Worm (Caenorhabditis elegans) whole organism, midembryonic: ENCODE results near the gene C45G9.15.
"Not testable (repeated sequence)": the region's sequence is repeated elsewhere in the genome, so short reads cannot be mapped to it uniquely, and the experiment has no call there.

Source experiments
- T22C8.4 ChIP-seq: fragments of 200-800 bp; sonication (Bioruptor generic); IDR thresholded peaks from 2 replicates; pipeline ENCODE4 v1.3.6; 2022; ENCODE audit warnings: missing genetic modification characterization, missing compliant biosample characterization
- cog-1 ChIP-seq: sonication (generic microtip); optimal IDR thresholded peaks from 2 replicates; lab custom pipeline; 2016; ENCODE audit warnings: missing genetic modification characterization, missing compliant biosample characterization
- flt-1 ChIP-seq: fragments of 200-800 bp; sonication (Bioruptor generic); IDR thresholded peaks from 2 replicates; pipeline ENCODE4 v1.3.6; 2022; ENCODE audit warnings: missing genetic modification characterization, missing compliant biosample characterization
- klf-2 ChIP-seq: fragments of 200-800 bp; sonication (Bioruptor generic); conservative IDR thresholded peaks from 2 replicates; pipeline ENCODE4 v1.3.6; 2022; ENCODE audit warnings: missing genetic modification reagents, missing genetic modification characterization, missing compliant biosample characterization
- med-1 ChIP-seq: sonication (generic microtip); optimal IDR thresholded peaks from 2 replicates; lab custom pipeline; 2017; ENCODE audit warnings: missing genetic modification characterization, mild to moderate bottlenecking, missing compliant biosample characterization, antibody characterized with exemption, missing genetic modification reagents; ENCODE audit not compliant: insufficient read depth
- ref-1 ChIP-seq: fragments of 200-800 bp; sonication (Bioruptor generic); conservative IDR thresholded peaks from 2 replicates; pipeline ENCODE4 v1.3.6; 2022; ENCODE audit warnings: missing genetic modification reagents, missing genetic modification characterization, missing compliant biosample characterization
- tab-1 ChIP-seq: fragments of 200-800 bp; sonication (Bioruptor generic); IDR thresholded peaks from 2 replicates; pipeline ENCODE4 v1.3.6; 2022; ENCODE audit warnings: missing genetic modification characterization, missing compliant biosample characterization
- ztf-23 ChIP-seq: fragments of 200-800 bp; sonication (Bioruptor generic); IDR thresholded peaks from 2 replicates; pipeline ENCODE4 v1.3.6; 2022; ENCODE audit warnings: missing genetic modification reagents, missing genetic modification characterization, missing compliant biosample characterization
- ztf-29 ChIP-seq: fragments of 200-800 bp; sonication (Bioruptor generic); IDR thresholded peaks from 2 replicates; pipeline ENCODE4 v1.3.6; 2022; ENCODE audit warnings: missing genetic modification reagents, missing genetic modification characterization, missing compliant biosample characterization

The C45G9.15 gene

DNA sequence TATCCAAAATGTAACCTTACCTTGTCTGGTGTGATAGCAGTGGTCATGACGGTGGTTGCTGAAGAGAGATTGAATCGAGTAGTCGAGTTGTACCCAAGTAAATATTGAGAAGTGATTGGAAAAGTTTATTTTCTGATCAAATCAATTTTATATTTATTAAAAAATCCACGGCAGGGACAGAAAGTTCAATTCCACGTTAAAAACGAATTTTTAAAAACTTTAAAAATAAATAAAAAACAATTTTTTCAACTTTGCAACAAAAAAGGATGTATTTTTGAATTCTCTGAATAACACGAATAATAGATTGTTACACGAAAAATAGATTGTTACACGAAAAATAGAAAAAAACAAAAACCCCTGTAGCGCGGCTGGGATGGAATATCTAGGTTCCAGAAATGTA lies 3.9 kb upstream of the C45G9.15 start, which contains the start of gene C45G9.9:
C45G9.9 (minus strand) TSS at position 101 of the 400 bp plus-strand sequence.
- TF ChIP-seq klf-2 (GFP tag; lab: Robert Waterston, UW); flt-1 (GFP tag; lab: Robert Waterston, UW); ztf-29: not testable (repeated sequence)

DNA sequence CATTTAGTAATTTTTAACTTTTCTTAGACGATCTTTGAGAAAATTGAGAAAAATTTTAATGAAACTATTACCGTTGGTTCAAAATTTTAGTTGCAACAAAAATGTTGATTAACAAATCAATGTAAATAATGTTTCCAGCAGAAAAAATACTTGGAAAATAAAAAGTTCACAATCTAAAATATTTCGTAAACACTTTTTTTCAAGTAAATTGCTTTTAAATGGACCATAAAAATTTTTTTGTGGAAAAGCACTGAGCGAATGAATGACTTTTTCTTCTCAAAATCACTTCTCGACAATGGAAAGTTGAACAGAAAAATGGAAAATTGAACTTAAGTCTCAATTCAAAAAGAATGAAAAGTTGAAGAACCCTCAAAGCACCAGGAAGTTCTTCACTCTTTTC lies 1.7 kb upstream of the C45G9.15 start, which contains the start of gene C45G9.8:
C45G9.8 (minus strand) TSS at position 101 of the 400 bp plus-strand sequence.
- no peak for TF ChIP-seq flt-1 (GFP tag; lab: Robert Waterston, UW)
- TF ChIP-seq ref-1 (GFP tag; lab: Robert Waterston, UW) = no peak

DNA sequence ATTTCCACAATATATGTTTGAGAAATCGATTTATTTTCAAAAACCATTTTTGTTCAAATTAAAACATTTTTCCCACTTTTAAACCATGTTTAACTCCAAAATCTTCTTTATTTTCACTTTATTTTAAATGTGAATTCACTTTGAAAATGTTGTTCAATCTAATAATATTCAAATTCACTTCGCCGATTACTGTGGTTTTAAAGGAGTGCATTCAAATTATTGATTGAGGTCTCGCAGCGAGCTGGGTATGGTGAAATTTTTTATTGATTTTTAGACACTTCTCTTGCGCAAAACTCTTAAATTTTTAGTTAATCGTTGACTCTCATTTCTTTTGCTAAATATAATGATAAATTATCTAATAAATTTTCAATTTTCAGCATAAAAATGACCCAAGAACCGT lies 4.1 kb downstream of the C45G9.15 start, which contains the start of gene C45G9.5:
C45G9.5 (plus strand) TSS at position 378 of the 400 bp plus-strand sequence.
- no peak for TF ChIP-seq med-1 (GFP tag; lab: Kevin White, UChicago)
- no peak for TF ChIP-seq klf-2 (GFP tag; lab: Robert Waterston, UW)
- no peak for TF ChIP-seq ztf-23
- no peak for TF ChIP-seq T22C8.4
- no peak for TF ChIP-seq tab-1 (GFP tag; lab: Robert Waterston, UW)
- no peak for TF ChIP-seq ref-1 (GFP tag; lab: Robert Waterston, UW)
- TF ChIP-seq cog-1 (tag; lab: Kevin White, UChicago) = no peak
- TF ChIP-seq ztf-29 = no peak
- no peak for TF ChIP-seq flt-1 (GFP tag; lab: Robert Waterston, UW)

DNA sequence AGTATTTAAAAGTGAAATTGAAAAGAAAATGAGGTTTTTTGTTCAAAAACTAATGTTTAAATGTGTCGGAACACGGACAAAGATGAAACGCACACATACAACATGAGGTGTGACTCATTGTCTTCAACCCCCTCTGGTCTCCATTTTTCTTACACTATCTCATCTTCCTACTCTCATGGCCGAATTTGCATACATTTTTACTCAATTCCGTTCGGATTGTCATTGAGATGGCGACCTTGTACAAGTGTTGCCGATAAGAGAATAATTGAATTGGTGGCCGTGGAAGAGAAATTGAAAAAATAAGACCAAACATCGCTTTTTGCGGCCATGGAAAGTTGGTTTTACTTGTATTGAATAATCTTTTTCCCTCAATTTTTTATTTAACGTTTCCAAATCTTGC lies 4.7 kb downstream of the C45G9.15 start, which contains the start of gene txbp-3:
txbp-3 (minus strand) TSS at position 285 of the 400 bp plus-strand sequence.
- TF ChIP-seq ref-1 (GFP tag; lab: Robert Waterston, UW) (no peak), klf-2 (GFP tag; lab: Robert Waterston, UW) (no peak), cog-1 (tag; lab: Kevin White, UChicago) (peak; percentile 21), med-1 (GFP tag; lab: Kevin White, UChicago) (no peak), ztf-23 (peak; percentile 71), tab-1 (GFP tag; lab: Robert Waterston, UW) (no peak), ztf-29 (no peak)

DNA sequence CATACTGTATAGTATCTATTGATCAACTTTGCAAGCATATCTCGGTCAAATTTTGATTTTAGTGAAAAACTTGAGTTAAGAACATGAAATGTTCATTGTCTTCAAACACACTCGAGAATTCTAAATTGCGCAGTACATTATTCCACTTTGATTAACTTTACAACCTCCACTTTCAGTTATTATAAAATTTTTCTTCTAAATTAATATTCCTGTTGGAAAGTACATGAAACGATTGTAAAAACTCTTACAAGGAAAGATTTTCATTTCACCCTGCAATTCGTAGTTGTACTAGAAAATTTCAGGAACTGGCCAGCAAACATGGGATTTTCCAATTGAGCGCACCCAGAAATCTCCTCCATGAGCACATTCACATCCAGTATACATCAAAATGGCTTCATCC lies 7.1 kb downstream of the C45G9.15 start, which contains the start of gene C45G9.14:
C45G9.14 (plus strand) TSS at position 301 of the 400 bp plus-strand sequence.
- TF ChIP-seq ztf-29 (no peak), ztf-23 (no peak), cog-1 (tag; lab: Kevin White, UChicago) (no peak), T22C8.4 (no peak), klf-2 (GFP tag; lab: Robert Waterston, UW) (no peak), tab-1 (GFP tag; lab: Robert Waterston, UW) (no peak), med-1 (GFP tag; lab: Kevin White, UChicago) (no peak), flt-1 (GFP tag; lab: Robert Waterston, UW) (no peak), ref-1 (GFP tag; lab: Robert Waterston, UW) (no peak)

DNA sequence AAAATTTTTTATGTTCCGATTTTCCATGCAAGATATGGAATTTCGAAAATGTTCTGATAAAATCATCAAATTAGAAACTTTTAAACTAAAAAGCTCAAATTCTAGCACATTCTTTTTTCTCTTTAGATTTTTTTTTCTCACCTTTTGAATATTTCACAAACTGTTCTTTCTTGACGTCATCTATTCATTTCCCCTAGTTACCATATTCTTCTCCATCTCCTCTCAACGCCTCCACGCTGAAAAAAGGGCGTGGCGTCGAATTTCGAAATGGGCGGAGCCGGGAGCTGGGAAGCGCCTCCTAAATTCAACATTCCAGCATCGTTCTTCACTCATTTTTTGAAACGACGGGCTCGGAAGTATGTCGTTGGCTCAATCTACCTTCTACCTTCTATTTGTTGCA lies 9.7 kb downstream of the C45G9.15 start, which contains the start of gene nlp-43:
nlp-43 (plus strand) TSS at position 301 of the 400 bp plus-strand sequence.
- TF ChIP-seq T22C8.4 = no peak
- no peak for TF ChIP-seq med-1 (GFP tag; lab: Kevin White, UChicago)
- TF ChIP-seq ztf-23 = no peak
- TF ChIP-seq cog-1 (tag; lab: Kevin White, UChicago) = no peak
- no peak for TF ChIP-seq flt-1 (GFP tag; lab: Robert Waterston, UW)
- TF ChIP-seq ref-1 (GFP tag; lab: Robert Waterston, UW) = no peak
- no peak for TF ChIP-seq klf-2 (GFP tag; lab: Robert Waterston, UW)
- TF ChIP-seq ztf-29 = no peak
- TF ChIP-seq tab-1 (GFP tag; lab: Robert Waterston, UW) = no peak

DNA sequence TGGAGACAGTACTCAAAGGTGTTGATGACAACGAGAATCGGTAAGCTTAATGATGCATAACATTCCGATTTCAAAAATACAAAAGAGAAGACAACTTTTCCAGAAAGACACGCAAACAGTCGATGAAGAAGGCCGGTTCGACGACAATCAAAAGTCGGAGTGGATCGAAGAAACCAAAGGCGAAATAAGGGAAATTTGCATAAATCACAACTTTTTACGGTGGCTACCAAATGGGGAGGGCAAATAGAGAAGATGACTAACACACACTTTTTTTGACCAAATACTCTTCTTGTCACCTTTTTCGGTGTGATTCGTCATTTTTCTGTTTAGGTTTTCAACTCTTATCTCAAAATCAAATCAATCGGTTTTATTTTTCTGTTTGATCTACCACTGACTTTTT lies 15.7 kb downstream of the C45G9.15 start, which contains the start of gene C45G9.6:
C45G9.6 (plus strand) TSS at position 301 of the 400 bp plus-strand sequence.
- TF ChIP-seq cog-1 (tag; lab: Kevin White, UChicago) (no peak), med-1 (GFP tag; lab: Kevin White, UChicago) (no peak)

DNA sequence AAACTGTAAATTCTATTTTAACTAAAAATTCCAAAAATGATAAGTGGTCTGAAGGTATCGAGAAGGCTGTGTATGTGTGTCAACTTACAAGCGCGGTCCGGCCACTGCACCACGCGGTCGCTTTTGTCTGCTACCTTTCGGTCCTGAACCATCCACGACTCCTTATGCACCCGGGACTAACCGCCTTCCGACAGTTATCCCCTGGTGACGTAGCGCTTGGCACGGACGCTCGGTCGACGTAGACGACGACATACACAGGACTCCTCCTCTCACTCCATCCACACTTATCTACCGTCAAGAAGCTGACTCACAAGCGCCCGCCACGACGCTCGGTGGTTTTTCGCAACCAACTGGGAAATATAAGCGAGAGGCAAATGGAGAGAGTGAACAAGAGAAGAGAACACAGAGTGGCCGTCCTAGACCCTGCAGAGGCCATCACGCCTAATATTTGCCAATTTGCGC lies 20.4 kb downstream of the C45G9.15 start:
- TF ChIP-seq tab-1 (GFP tag; lab: Robert Waterston, UW) (peak; percentile 91), flt-1 (GFP tag; lab: Robert Waterston, UW) (peak; percentile 94), med-1 (GFP tag; lab: Kevin White, UChicago) (peak; percentile 29), cog-1 (tag; lab: Kevin White, UChicago) (peak; percentile 78), ztf-29 (peak; percentile 90), ztf-23 (peak; percentile 95), ref-1 (GFP tag; lab: Robert Waterston, UW) (peak; percentile 82), T22C8.4 (peak; percentile 85), klf-2 (GFP tag; lab: Robert Waterston, UW) (peak; percentile 87)

DNA sequence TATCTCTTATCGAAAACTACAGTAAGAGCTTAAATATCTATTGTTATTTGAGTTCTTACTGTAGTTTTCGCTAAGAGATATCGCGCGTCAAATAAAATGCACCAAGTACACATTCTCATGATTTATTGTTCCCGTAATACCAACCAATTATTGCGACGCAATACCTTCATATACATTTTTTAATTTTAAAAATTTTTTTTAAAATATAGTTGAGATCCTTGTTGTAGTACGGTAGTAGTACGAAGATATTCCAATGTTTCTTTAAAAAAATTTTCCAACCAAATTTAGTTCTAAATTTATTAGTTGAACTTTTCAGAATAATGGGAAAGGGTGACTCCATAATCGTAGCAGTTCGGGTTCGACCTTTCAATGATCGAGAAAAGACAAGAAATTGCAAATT lies 21.2 kb downstream of the C45G9.15 start, which contains the start of gene klp-6:
klp-6 (plus strand) TSS at position 301 of the 400 bp plus-strand sequence.
- no peak for TF ChIP-seq klf-2 (GFP tag; lab: Robert Waterston, UW)
- no peak for TF ChIP-seq ztf-23
- TF ChIP-seq flt-1 (GFP tag; lab: Robert Waterston, UW) = no peak

DNA sequence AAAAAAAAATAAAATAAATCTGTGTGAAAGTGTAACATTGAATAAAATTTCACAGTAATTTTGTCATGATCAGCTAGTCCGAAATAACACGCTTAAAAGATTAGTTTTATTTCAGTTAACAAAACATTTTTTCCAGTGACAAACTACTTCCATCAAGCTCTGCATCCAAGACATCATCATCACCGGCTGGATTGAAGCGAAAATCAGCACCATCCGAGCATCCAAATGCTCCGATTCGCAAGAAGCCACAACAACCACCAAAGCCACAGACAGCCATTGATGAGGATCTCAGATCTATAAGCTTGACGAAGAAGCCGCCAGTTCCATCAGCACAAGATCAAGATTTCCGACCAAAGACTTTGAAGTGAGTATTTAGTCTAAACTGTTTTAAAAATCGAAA lies 24.6 kb downstream of the C45G9.15 start:
- TF ChIP-seq ztf-29 = no peak

DNA sequence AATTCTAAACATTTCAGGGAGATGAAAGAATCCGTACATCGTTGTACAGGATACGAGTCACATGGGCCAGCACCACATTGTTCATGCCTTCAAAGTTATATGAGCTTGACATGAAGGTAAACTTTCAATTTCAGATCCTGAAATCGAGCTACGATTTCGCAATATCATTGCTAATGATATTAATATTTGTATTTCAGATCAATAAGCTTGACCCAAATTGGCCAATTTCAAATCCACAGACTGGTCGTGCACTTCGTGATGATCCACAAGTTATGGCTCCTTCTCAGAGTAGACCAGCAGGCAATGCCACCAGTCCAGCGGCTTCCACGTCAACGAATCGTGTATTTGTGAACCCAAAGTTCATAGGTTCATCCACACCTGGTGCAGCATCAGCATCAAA lies 25.5 kb downstream of the C45G9.15 start:
- no peak for TF ChIP-seq klf-2 (GFP tag; lab: Robert Waterston, UW)
- TF ChIP-seq med-1 (GFP tag; lab: Kevin White, UChicago) = no peak
- no peak for TF ChIP-seq ztf-29
- TF ChIP-seq flt-1 (GFP tag; lab: Robert Waterston, UW) = no peak
- TF ChIP-seq ztf-23 = no peak
- TF ChIP-seq ref-1 (GFP tag; lab: Robert Waterston, UW) = no peak
- TF ChIP-seq cog-1 (tag; lab: Kevin White, UChicago) = no peak
- TF ChIP-seq T22C8.4 = no peak
- no peak for TF ChIP-seq tab-1 (GFP tag; lab: Robert Waterston, UW)
